Fruit fly (Drosophila melanogaster) Kc167 (cell line): ENCODE data around the gene CG43783.

Experiments
- Myc ChIP-seq: fragments of >200 bp; optimal IDR thresholded peaks from 2 replicates; lab custom pipeline; 2017; ENCODE audit warnings: missing external identifiers
- Sin3A ChIP-seq: fragments of >200 bp; optimal IDR thresholded peaks from 2 replicates; lab custom pipeline; 2018; ENCODE audit warnings: missing external identifiers
- h ChIP-seq: fragments of >200 bp; optimal IDR thresholded peaks from 3 replicates; lab custom pipeline; 2018; ENCODE audit warnings: missing external identifiers
- insv ChIP-seq: fragments of >200 bp; optimal IDR thresholded peaks from 3 replicates; lab custom pipeline; 2018; ENCODE audit warnings: missing external identifiers
- psq ChIP-seq: fragments of >200 bp; optimal IDR thresholded peaks from 2 replicates; lab custom pipeline; 2017; ENCODE audit warnings: missing external identifiers
- ttk ChIP-seq: sonication (Bioruptor generic); optimal IDR thresholded peaks from 2 replicates; lab custom pipeline; 2017; ENCODE audit warnings: missing external identifiers

CG43783 gene

dm6 chr3L:8954648-8955033, 569 bp upstream of the CG43783 start, which contains the start of gene GNBP3:
TSS of gene GNBP3 (plus strand) at chr3L:8955021.
- TF ChIP-seq psq (lab: Kevin White, UChicago), result no peak
- no peak for TF ChIP-seq ttk (lab: Kevin White, UChicago)
- no peak for TF ChIP-seq Myc (lab: Kevin White, UChicago)
- TF ChIP-seq insv (lab: Kevin White, UChicago), result no peak
- TF ChIP-seq Sin3A (lab: Kevin White, UChicago), result no peak
- no peak for TF ChIP-seq h (lab: Kevin White, UChicago)

- TF ChIP-seq ttk (lab: Kevin White, UChicago) (no peak), insv (lab: Kevin White, UChicago) (no peak), Myc (lab: Kevin White, UChicago) (no peak), Sin3A (lab: Kevin White, UChicago) (no peak), psq (lab: Kevin White, UChicago) (no peak), h (lab: Kevin White, UChicago) (no peak)
Observed at dm6 chr3L:8953199-8953956, 694 bp downstream of the CG43783 start.

dm6 chr3L:8952549-8953198, 1.4 kb downstream of the CG43783 start:
- TF ChIP-seq Sin3A (lab: Kevin White, UChicago) (no peak), ttk (lab: Kevin White, UChicago) (no peak), insv (lab: Kevin White, UChicago) (no peak)

- TF ChIP-seq Myc (lab: Kevin White, UChicago), result no peak
- no peak for TF ChIP-seq Sin3A (lab: Kevin White, UChicago)
- no peak for TF ChIP-seq psq (lab: Kevin White, UChicago)
- no peak for TF ChIP-seq insv (lab: Kevin White, UChicago)
- TF ChIP-seq h (lab: Kevin White, UChicago), result no peak
- no peak for TF ChIP-seq ttk (lab: Kevin White, UChicago)
Observed at dm6 chr3L:8951507-8951906, 2.6 kb downstream of the CG43783 start.

- TF ChIP-seq psq (lab: Kevin White, UChicago), result no peak
- no peak for TF ChIP-seq h (lab: Kevin White, UChicago)
- no peak for TF ChIP-seq ttk (lab: Kevin White, UChicago)
- TF ChIP-seq Myc (lab: Kevin White, UChicago), result no peak
- TF ChIP-seq insv (lab: Kevin White, UChicago), result no peak
- TF ChIP-seq Sin3A (lab: Kevin White, UChicago), result no peak
Observed at dm6 chr3L:8950955-8951354, 3.1 kb downstream of the CG43783 start.

dm6 chr3L:8949823-8950222, 4.2 kb downstream of the CG43783 start:
- TF ChIP-seq psq (lab: Kevin White, UChicago) (no peak), Sin3A (lab: Kevin White, UChicago) (no peak), Myc (lab: Kevin White, UChicago) (no peak), ttk (lab: Kevin White, UChicago) (no peak), h (lab: Kevin White, UChicago) (no peak), insv (lab: Kevin White, UChicago) (no peak)

dm6 chr3L:8947848-8948494, 6.1 kb downstream of the CG43783 start:
- TF ChIP-seq psq (lab: Kevin White, UChicago), result no peak
- TF ChIP-seq Myc (lab: Kevin White, UChicago), result no peak
- TF ChIP-seq h (lab: Kevin White, UChicago), result no peak
- no peak for TF ChIP-seq insv (lab: Kevin White, UChicago)

dm6 chr3L:8939654-8940053, 14.4 kb downstream of the CG43783 start:
- TF ChIP-seq Myc (lab: Kevin White, UChicago) (no peak), h (lab: Kevin White, UChicago) (no peak), ttk (lab: Kevin White, UChicago) (no peak), psq (lab: Kevin White, UChicago) (no peak), Sin3A (lab: Kevin White, UChicago) (no peak)

dm6 chr3L:8931916-8932315, 22.2 kb downstream of the CG43783 start:
- no peak for TF ChIP-seq insv (lab: Kevin White, UChicago)
- TF ChIP-seq ttk (lab: Kevin White, UChicago), result no peak
- TF ChIP-seq h (lab: Kevin White, UChicago), result no peak
- no peak for TF ChIP-seq psq (lab: Kevin White, UChicago)
- TF ChIP-seq Sin3A (lab: Kevin White, UChicago), result no peak
- no peak for TF ChIP-seq Myc (lab: Kevin White, UChicago)

dm6 chr3L:8929527-8929926, 24.5 kb downstream of the CG43783 start:
- no peak for TF ChIP-seq Sin3A (lab: Kevin White, UChicago)
- TF ChIP-seq psq (lab: Kevin White, UChicago), result no peak
- no peak for TF ChIP-seq insv (lab: Kevin White, UChicago)
- TF ChIP-seq Myc (lab: Kevin White, UChicago), result no peak
- no peak for TF ChIP-seq ttk (lab: Kevin White, UChicago)
- TF ChIP-seq h (lab: Kevin White, UChicago), result no peak

- TF ChIP-seq Myc (lab: Kevin White, UChicago) (no peak), ttk (lab: Kevin White, UChicago) (no peak), Sin3A (lab: Kevin White, UChicago) (no peak), insv (lab: Kevin White, UChicago) (no peak), psq (lab: Kevin White, UChicago) (no peak)
Observed at dm6 chr3L:8925679-8926078, 28.4 kb downstream of the CG43783 start.
